Worm (Caenorhabditis elegans) whole organism, young adult: ENCODE measurements around the gene ZC13.2.

ENCODE experiments used
- B0035.1 ChIP-seq: sonication (generic microtip); optimal IDR thresholded peaks from 2 replicates; lab custom pipeline; 2016; ENCODE audit warnings: missing genetic modification characterization, mild to moderate bottlenecking, missing compliant biosample characterization, missing genotype, missing genetic modification reagents
- C06A6.2 ChIP-seq: fragments of 200-800 bp; sonication (Bioruptor generic); conservative IDR thresholded peaks from 2 replicates; pipeline ENCODE4 v1.3.6; 2022; ENCODE audit warnings: missing genetic modification characterization, missing compliant biosample characterization
- F23B12.7 ChIP-seq: sonication (generic microtip); optimal IDR thresholded peaks from 2 replicates; lab custom pipeline; 2017; ENCODE audit warnings: missing genetic modification characterization, mild to moderate bottlenecking, missing compliant biosample characterization, antibody characterized with exemption, moderate library complexity; ENCODE audit not compliant: insufficient read depth
- F33H1.4 ChIP-seq: fragments of 200-800 bp; sonication (Bioruptor generic); IDR thresholded peaks from 2 replicates; pipeline ENCODE4 v1.3.6; 2022; ENCODE audit warnings: missing genetic modification reagents, missing genetic modification characterization, missing compliant biosample characterization
- F57C9.4 ChIP-seq: sonication (generic microtip); optimal IDR thresholded peaks from 2 replicates; lab custom pipeline; 2017; ENCODE audit warnings: mild to moderate bottlenecking, missing genetic modification characterization, missing compliant biosample characterization
- K11D2.4 ChIP-seq: fragments of 200-800 bp; sonication (Bioruptor generic); IDR thresholded peaks from 2 replicates; pipeline ENCODE4 v1.3.6; 2022; ENCODE audit warnings: missing genetic modification reagents, missing genetic modification characterization, missing compliant biosample characterization
- K12H6.12 ChIP-seq: fragments of 200-800 bp; sonication (Bioruptor generic); optimal IDR thresholded peaks from 2 replicates; lab custom pipeline; 2018; ENCODE audit warnings: mild to moderate bottlenecking, missing genetic modification characterization, missing compliant biosample characterization
- Y53G8AR.9 ChIP-seq: fragments of 200-800 bp; sonication (Bioruptor generic); conservative IDR thresholded peaks from 2 replicates; pipeline ENCODE4 v1.3.6; 2022; ENCODE audit warnings: missing genetic modification reagents, missing genetic modification characterization, missing compliant biosample characterization
- Y56A3A.18 ChIP-seq: fragments of 200-800 bp; sonication (Bioruptor generic); IDR thresholded peaks from 2 replicates; pipeline ENCODE4 v1.3.6; 2022; ENCODE audit warnings: missing genetic modification reagents, missing genetic modification characterization, missing compliant biosample characterization
- Y67H2A.10 ChIP-seq: fragments of 200-800 bp; sonication (Bioruptor generic); conservative IDR thresholded peaks from 2 replicates; pipeline ENCODE4 v1.3.6; 2022; ENCODE audit warnings: missing genetic modification reagents, missing genetic modification characterization, missing compliant biosample characterization
- ZK185.1 ChIP-seq: sonication (generic microtip); optimal IDR thresholded peaks from 2 replicates; lab custom pipeline; 2016; ENCODE audit warnings: mild to moderate bottlenecking, missing genetic modification characterization, missing compliant biosample characterization; ENCODE audit not compliant: poor library complexity, severe bottlenecking
- aptf-2 ChIP-seq: fragments of 200-800 bp; sonication (Bioruptor generic); conservative IDR thresholded peaks from 2 replicates; pipeline ENCODE4 v1.3.6; 2022; ENCODE audit warnings: missing genetic modification reagents, missing genetic modification characterization, missing compliant biosample characterization
- attf-5 ChIP-seq: fragments of 200-800 bp; sonication (Bioruptor generic); optimal IDR thresholded peaks from 2 replicates; lab custom pipeline; 2018; ENCODE audit warnings: mild to moderate bottlenecking, missing genetic modification characterization, missing compliant biosample characterization
- bed-2 ChIP-seq: fragments of 200-800 bp; sonication (Bioruptor generic); IDR thresholded peaks from 2 replicates; pipeline ENCODE4 v1.3.6; 2022; ENCODE audit warnings: missing genetic modification reagents, missing genetic modification characterization, missing compliant biosample characterization
- ceh-100 ChIP-seq: fragments of 200-800 bp; sonication (Bioruptor generic); IDR thresholded peaks from 2 replicates; pipeline ENCODE4 v1.3.6; 2022; ENCODE audit warnings: missing genetic modification reagents, missing genetic modification characterization, missing compliant biosample characterization
- efl-1 ChIP-seq: fragments of 150-350 bp; optimal IDR thresholded peaks from 2 replicates; lab custom pipeline; 2014; ENCODE audit warnings: missing biosample characterization, missing genetic modification reagents, missing genetic modification characterization
- egl-44 ChIP-seq: fragments of 200-800 bp; sonication (Bioruptor generic); IDR thresholded peaks from 2 replicates; pipeline ENCODE4 v1.3.6; 2022; ENCODE audit warnings: missing genetic modification reagents, missing genetic modification characterization, missing compliant biosample characterization
- fkh-3 ChIP-seq: sonication (generic microtip); optimal IDR thresholded peaks from 2 replicates; lab custom pipeline; 2016; ENCODE audit warnings: mild to moderate bottlenecking, missing genetic modification characterization, missing compliant biosample characterization
- gei-17 ChIP-seq: fragments of 200-800 bp; sonication (Bioruptor generic); optimal IDR thresholded peaks from 2 replicates; lab custom pipeline; 2018; ENCODE audit warnings: mild to moderate bottlenecking, missing genetic modification characterization, missing compliant biosample characterization
- hlh-12 ChIP-seq: sonication (generic microtip); optimal IDR thresholded peaks from 2 replicates; lab custom pipeline; 2016; ENCODE audit warnings: missing genetic modification characterization, missing compliant biosample characterization
- lin-26 ChIP-seq: fragments of 200-800 bp; sonication (Bioruptor generic); IDR thresholded peaks from 2 replicates; pipeline ENCODE4 v1.3.6; 2022; ENCODE audit warnings: missing genetic modification reagents, missing genetic modification characterization, missing compliant biosample characterization
- lin-35 ChIP-seq, 3 experiments: fragments of 150-350 bp in 2 of 3; sonication (generic microtip) in 1 of 3; optimal IDR thresholded peaks; 2 replicates each; lab custom pipeline; 2014 to 2018; ENCODE audit warnings: missing biosample characterization in 3 of 3, missing genetic modification characterization in 3 of 3, missing genetic modification reagents in 3 of 3
- lsl-1 ChIP-seq: fragments of 200-800 bp; sonication (Bioruptor generic); optimal IDR thresholded peaks from 2 replicates; lab custom pipeline; 2018; ENCODE audit warnings: mild to moderate bottlenecking, missing genetic modification characterization, moderate library complexity, missing compliant biosample characterization
- madf-10 ChIP-seq: sonication (generic microtip); optimal IDR thresholded peaks from 2 replicates; lab custom pipeline; 2016; ENCODE audit warnings: mild to moderate bottlenecking, missing genetic modification characterization, missing compliant biosample characterization
- madf-3 ChIP-seq: fragments of 200-800 bp; sonication (Bioruptor generic); IDR thresholded peaks from 2 replicates; pipeline ENCODE4 v1.3.6; 2022; ENCODE audit warnings: missing genetic modification reagents, missing genetic modification characterization, missing compliant biosample characterization
- nfya-1 ChIP-seq: sonication (generic microtip); optimal IDR thresholded peaks from 2 replicates; lab custom pipeline; 2017; ENCODE audit warnings: antibody characterized with exemption, missing compliant biosample characterization, missing genetic modification characterization, borderline replicate concordance; ENCODE audit not compliant: insufficient read depth
- rec-8 ChIP-seq, 2 experiments: sonication (generic microtip); optimal IDR thresholded peaks; 2 replicates each; lab custom pipeline; 2016; ENCODE audit warnings: mild to moderate bottlenecking in 2 of 2, missing genetic modification characterization in 2 of 2, missing genetic modification reagents in 2 of 2, missing genotype in 2 of 2, missing biosample characterization in 1 of 2, missing compliant biosample characterization in 1 of 2, moderate library complexity in 1 of 2
- rpc-1 ChIP-seq, 2 experiments: fragments of 150-350 bp in 1 of 2; sonication (generic microtip) in 1 of 2; optimal IDR thresholded peaks; 2 replicates each; lab custom pipeline; 2014 to 2018; ENCODE audit warnings: missing biosample characterization in 1 of 2, missing genetic modification characterization in 1 of 2, missing genetic modification reagents in 1 of 2, missing genotype in 1 of 2
- somi-1 ChIP-seq: fragments of 200-800 bp; sonication (Bioruptor generic); optimal IDR thresholded peaks from 2 replicates; lab custom pipeline; 2018; ENCODE audit warnings: mild to moderate bottlenecking, missing genetic modification characterization, missing compliant biosample characterization
- xnd-1 ChIP-seq: sonication (generic microtip); optimal IDR thresholded peaks from 2 replicates; lab custom pipeline; 2016; ENCODE audit warnings: missing genotype, missing genetic modification reagents, missing genetic modification characterization, missing compliant biosample characterization
- zfh-2 ChIP-seq: fragments of 200-800 bp; sonication (Bioruptor generic); conservative IDR thresholded peaks from 2 replicates; pipeline ENCODE4 v1.3.6; 2022; ENCODE audit warnings: missing genetic modification reagents, missing genetic modification characterization, missing compliant biosample characterization
- zim-3 ChIP-seq: sonication (generic microtip); optimal IDR thresholded peaks from 2 replicates; lab custom pipeline; 2017; ENCODE audit warnings: mild to moderate bottlenecking, missing genetic modification characterization, moderate library complexity, missing compliant biosample characterization
- ztf-18 ChIP-seq: sonication (generic microtip); optimal IDR thresholded peaks from 2 replicates; lab custom pipeline; 2016; ENCODE audit warnings: missing genotype, mild to moderate bottlenecking, missing genetic modification characterization, missing compliant biosample characterization
- ztf-26 ChIP-seq: sonication (generic microtip); optimal IDR thresholded peaks from 2 replicates; lab custom pipeline; 2017; ENCODE audit warnings: missing genetic modification characterization, missing compliant biosample characterization

ZC13.2 gene

DNA sequence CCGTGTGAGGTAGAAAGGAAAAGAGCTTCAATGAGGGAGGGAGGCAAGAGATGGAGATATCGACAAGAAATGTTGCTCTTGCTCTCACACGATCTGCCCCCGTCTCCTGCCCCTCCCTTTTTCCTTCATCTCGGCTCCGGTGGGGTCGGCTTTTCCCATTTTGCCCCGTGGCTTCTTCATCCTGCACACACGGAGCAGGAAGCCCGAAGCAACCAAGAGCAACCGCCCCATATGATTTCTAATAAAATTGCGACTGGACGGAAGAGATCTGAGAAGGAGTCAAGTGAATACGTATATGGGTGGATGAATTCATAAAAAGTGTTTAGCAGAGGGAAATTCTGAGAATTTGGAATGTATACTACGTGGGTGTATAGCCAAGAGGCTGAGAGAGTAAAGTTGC lies 35.8 kb upstream of the ZC13.2 start (continued):
- TF ChIP-seq somi-1 (GFP tag; lab: Kevin White, UChicago) = no peak
- TF ChIP-seq madf-10 (tag; lab: Kevin White, UChicago) = no peak
- peak; percentile 94 for TF ChIP-seq zfh-2
- no peak for TF ChIP-seq F23B12.7 (tag; lab: Kevin White, UChicago)

DNA sequence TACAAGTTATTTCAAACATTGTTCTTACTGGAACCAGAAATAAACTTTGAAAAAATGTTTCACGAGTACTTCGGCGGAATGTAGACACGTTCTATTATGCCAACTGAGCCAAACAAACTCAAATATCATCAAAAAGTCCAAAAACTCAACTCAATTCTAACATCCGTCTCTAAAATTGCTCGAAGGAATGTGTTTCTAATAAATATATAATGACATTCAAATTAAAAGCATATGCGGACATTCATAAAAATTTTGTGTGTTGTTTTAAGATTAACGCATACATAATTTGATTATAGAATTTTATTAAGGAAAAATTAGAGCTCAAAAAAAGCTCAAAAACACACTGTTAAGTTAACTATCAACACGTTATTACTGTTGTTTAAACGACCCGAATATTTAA lies 35.0 kb upstream of the ZC13.2 start:
- TF ChIP-seq zfh-2 (no peak), Y67H2A.10 (GFP tag; lab: Robert Waterston, UW) (no peak), rpc-1 (optimal IDR thresholded peaks at IDR 0.05; lab: Kevin White, UChicago) (no peak), rpc-1 (tag; optimal IDR thresholded peaks at IDR 0.05; lab: Kevin White, UChicago) (no peak), C06A6.2 (no peak), bed-2 (GFP tag; lab: Robert Waterston, UW) (no peak), aptf-2 (GFP tag; lab: Robert Waterston, UW) (no peak), hlh-12 (tag; lab: Kevin White, UChicago) (no peak), ZK185.1 (tag; lab: Kevin White, UChicago) (no peak), xnd-1 (tag; lab: Kevin White, UChicago) (no peak), lsl-1 (GFP tag; lab: Kevin White, UChicago) (no peak), F33H1.4 (no peak), nfya-1 (tag; lab: Kevin White, UChicago) (no peak), F57C9.4 (tag; lab: Kevin White, UChicago) (no peak), egl-44 (GFP tag; lab: Robert Waterston, UW) (no peak), gei-17 (GFP tag; lab: Kevin White, UChicago) (no peak), ztf-18 (no peak), madf-3 (no peak), lin-35 (GFP tag; optimal IDR thresholded peaks at IDR 0.05; lab: Kevin White, UChicago) (no peak)

DNA sequence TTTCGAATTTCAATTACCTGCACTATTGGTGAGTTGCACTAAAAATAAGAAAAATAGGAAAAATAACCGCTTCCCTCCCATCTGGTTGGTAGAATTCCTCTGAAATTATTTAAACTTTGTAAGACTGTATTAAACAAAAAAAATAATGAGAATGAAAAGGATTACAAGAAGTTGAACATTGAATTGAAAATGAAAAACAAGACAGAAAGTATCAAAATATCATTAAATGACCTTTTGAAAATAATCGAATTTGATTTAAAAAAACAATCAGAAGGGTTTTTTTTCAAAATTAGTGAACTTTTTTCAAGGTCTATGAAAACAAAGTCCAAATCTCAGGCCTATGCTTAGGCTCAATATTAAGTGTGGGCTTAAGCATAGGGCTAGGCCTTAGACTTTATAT lies 29.0 kb upstream of the ZC13.2 start, which contains the start of gene igcm-1:
Gene igcm-1, minus strand, starts transcription at position 101 of the 400 bp plus-strand sequence.
- no peak for TF ChIP-seq K12H6.12 (tag; lab: Kevin White, UChicago)

DNA sequence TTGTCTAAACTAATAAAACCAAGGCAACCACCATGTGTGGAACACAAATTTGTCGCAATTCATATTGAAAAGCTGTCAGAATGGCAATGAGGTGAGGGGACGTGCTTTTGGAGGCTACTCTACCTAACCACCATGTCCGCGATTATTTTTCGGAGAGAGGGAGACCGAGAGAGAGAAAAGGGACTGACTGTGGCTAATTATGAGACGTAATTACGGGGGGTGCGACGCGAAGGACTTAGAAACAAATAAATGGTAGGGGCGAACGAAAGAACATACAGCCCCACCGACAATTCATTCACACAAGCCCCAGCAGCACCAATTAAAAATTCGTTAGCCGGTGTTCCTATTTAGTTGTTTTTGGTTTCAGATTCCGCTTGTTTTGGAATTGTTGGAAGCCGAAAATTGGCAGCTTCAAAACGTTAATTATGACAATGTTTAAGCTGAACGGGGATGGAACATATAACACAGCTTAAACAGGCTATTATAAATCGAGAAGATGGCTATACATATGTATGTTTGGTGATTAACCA lies 27.7 kb upstream of the ZC13.2 start:
- TF ChIP-seq C06A6.2 (no peak), fkh-3 (tag; lab: Kevin White, UChicago) (no peak), efl-1 (GFP tag; lab: Kevin White, UChicago) (no peak), attf-5 (GFP tag; lab: Kevin White, UChicago) (no peak), zim-3 (tag; lab: Kevin White, UChicago) (no peak), Y56A3A.18 (GFP tag; lab: Robert Waterston, UW) (no peak), K11D2.4 (GFP tag; lab: Robert Waterston, UW) (no peak), ceh-100 (GFP tag; lab: Robert Waterston, UW) (no peak), B0035.1 (tag; lab: Kevin White, UChicago) (no peak), somi-1 (GFP tag; lab: Kevin White, UChicago) (no peak), rec-8 (tag; optimal IDR thresholded peaks at IDR 0.05; lab: Kevin White, UChicago) (no peak), zfh-2 (no peak), lin-26 (GFP tag; lab: Robert Waterston, UW) (no peak), Y53G8AR.9 (GFP tag; lab: Robert Waterston, UW) (no peak), ztf-26 (tag; lab: Kevin White, UChicago) (no peak)
